Fruit fly (Drosophila melanogaster): ENCODE measurements around the gene CG7601.

The CG7601 gene

dm6 chr3R:29761569-29761968 lies 25.0 kb upstream of the CG7601 start:
- no peak for TF ChIP-seq psq (GFP tag; optimal IDR thresholded peaks at IDR 0.05)
- TF ChIP-seq br (GFP tag; optimal IDR thresholded peaks at IDR 0.05), result no peak
- TF ChIP-seq Rel (GFP tag; optimal IDR thresholded peaks at IDR 0.05), result no peak
- TF ChIP-seq Rel (tag; optimal IDR thresholded peaks at IDR 0.05), result peak; percentile 49
- TF ChIP-seq lola (GFP tag; optimal IDR thresholded peaks at IDR 0.05), result no peak

DNA sequence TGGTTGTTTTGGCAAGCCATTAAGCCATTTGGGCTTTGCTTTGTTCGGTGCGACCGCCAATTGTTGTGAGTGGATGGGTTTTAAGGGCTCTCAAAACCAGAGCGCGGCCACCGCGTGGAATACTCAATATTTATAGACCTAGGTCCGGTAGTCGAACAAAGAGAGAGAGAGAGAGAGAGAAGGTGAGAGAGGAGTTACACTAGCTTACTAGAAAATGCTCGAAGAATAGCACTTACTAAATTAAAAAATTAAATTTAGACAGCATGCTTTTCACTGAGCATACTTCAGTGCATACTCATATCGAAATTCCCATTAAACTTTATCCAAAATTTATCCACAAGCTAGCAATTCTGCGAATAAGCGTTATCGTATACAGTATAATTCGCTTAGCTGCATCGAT lies 23.5 kb upstream of the CG7601 start:
- no peak for TF ChIP-seq dsf (GFP tag; optimal IDR thresholded peaks at IDR 0.05; ENCODE audit: borderline replicate concordance)
- no peak for TF ChIP-seq jim (GFP tag; optimal IDR thresholded peaks at IDR 0.05)
- TF ChIP-seq Hr78 (GFP tag; optimal IDR thresholded peaks at IDR 0.05), result no peak

DNA sequence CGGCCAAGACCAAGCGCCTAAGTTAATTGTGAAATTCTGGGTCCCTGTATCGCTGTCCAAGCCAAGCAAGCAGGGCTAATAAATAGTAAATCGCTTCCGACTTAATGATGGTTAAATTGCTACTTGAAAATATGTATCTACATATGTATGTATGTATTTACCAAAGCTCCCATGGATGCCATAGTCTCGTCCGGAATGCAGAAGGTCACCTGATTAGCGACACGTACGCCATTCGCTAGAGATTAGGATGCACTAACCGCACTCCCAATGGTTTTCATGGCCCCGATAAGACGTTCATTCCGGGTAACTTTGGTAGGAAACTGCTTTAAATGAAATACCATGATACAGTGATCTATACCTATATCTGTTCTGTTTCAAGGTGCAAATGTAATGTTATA lies 22.2 kb upstream of the CG7601 start:
- TF ChIP-seq Dfd (GFP tag; optimal IDR thresholded peaks at IDR 0.05), result no peak
- TF ChIP-seq tai (GFP tag; optimal IDR thresholded peaks at IDR 0.05), result no peak
- TF ChIP-seq woc (GFP tag; optimal IDR thresholded peaks at IDR 0.05), result no peak
- TF ChIP-seq HLH106 (tag; optimal IDR thresholded peaks at IDR 0.05), result no peak
- TF ChIP-seq Myc (optimal IDR thresholded peaks at IDR 0.05), result no peak
- no peak for TF ChIP-seq h (GFP tag; optimal IDR thresholded peaks at IDR 0.05)
- no peak for TF ChIP-seq ey (GFP tag; optimal IDR thresholded peaks at IDR 0.05)
- no peak for TF ChIP-seq br (GFP tag; optimal IDR thresholded peaks at IDR 0.05)
- no peak for TF ChIP-seq Hnf4 (GFP tag; optimal IDR thresholded peaks at IDR 0.05)
- no peak for TF ChIP-seq Jra (GFP tag; optimal IDR thresholded peaks at IDR 0.05)
- no peak for TF ChIP-seq CG9705 (GFP tag; optimal IDR thresholded peaks at IDR 0.05)
- TF ChIP-seq Sp1 (GFP tag; optimal IDR thresholded peaks at IDR 0.05), result no peak
- no peak for TF ChIP-seq GATAd (GFP tag; optimal IDR thresholded peaks at IDR 0.05)
- no peak for TF ChIP-seq foxo (GFP tag; optimal IDR thresholded peaks at IDR 0.05)
- TF ChIP-seq Rel (GFP tag; optimal IDR thresholded peaks at IDR 0.05), result no peak
- TF ChIP-seq Rel (tag; optimal IDR thresholded peaks at IDR 0.05), result no peak
- TF ChIP-seq usp (GFP tag; optimal IDR thresholded peaks at IDR 0.05), result no peak
- no peak for TF ChIP-seq pan (optimal IDR thresholded peaks at IDR 0.05)
- no peak for TF ChIP-seq brk (GFP tag; optimal IDR thresholded peaks at IDR 0.05)
- TF ChIP-seq Dif (GFP tag; optimal IDR thresholded peaks at IDR 0.05; ENCODE audit: partially characterized antibody), result no peak

DNA sequence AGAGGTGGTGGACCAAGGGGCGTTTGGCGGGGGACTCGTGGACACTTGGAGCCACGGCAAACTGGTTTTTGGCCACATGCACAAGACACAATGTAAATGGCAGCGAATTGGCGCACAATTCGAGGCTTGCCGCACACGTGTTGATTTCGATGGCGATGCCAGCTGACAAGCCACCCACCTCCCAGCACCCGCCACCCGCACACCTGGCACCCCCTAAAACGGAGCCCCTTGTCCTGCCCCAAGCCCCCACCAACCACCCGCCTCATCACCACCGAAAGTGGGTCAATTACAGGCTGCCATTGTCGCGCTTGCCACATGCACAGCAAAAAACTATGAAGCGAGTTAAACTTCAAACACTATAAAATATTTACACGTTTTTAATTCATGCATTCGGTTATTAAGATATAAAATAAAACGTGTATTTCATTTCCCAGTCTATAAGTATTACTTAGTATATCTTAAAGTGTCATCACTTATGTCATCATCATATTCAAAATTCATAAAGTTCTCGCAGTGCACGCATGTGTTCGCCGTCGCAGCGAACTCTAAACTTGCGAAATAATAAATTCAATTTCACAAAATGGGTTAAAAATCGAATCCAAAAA lies 21.7 kb upstream of the CG7601 start:
- no peak for TF ChIP-seq usp (GFP tag; optimal IDR thresholded peaks at IDR 0.05)
- peak in 1 of 2 experiments; percentile 27 for TF ChIP-seq foxo (GFP tag; optimal IDR thresholded peaks at IDR 0.05)
- no peak for TF ChIP-seq Hnf4 (GFP tag; optimal IDR thresholded peaks at IDR 0.05)
- peak; percentile 34 for TF ChIP-seq fru (GFP tag; optimal IDR thresholded peaks at IDR 0.05)
- TF ChIP-seq rgr (GFP tag; optimal IDR thresholded peaks at IDR 0.05), result peak; percentile 22
- peak; percentile 71 for TF ChIP-seq Dfd (GFP tag; optimal IDR thresholded peaks at IDR 0.05)

dm6 chr3R:29757681-29758080 lies 21.1 kb upstream of the CG7601 start:
- TF ChIP-seq fru (GFP tag; optimal IDR thresholded peaks at IDR 0.05) (no peak), Mio (GFP tag; optimal IDR thresholded peaks at IDR 0.05) (no peak), woc (GFP tag; optimal IDR thresholded peaks at IDR 0.05) (peak; percentile 17), Dfd (GFP tag; optimal IDR thresholded peaks at IDR 0.05) (no peak), foxo (GFP tag; optimal IDR thresholded peaks at IDR 0.05) (peak in 1 of 2 experiments; percentile 3), pan (optimal IDR thresholded peaks at IDR 0.05) (no peak), ey (GFP tag; optimal IDR thresholded peaks at IDR 0.05) (no peak), CG32264 (GFP tag; optimal IDR thresholded peaks at IDR 0.05) (no peak), Myc (optimal IDR thresholded peaks at IDR 0.05) (peak; percentile 1), lola (GFP tag; optimal IDR thresholded peaks at IDR 0.05) (no peak), psq (GFP tag; optimal IDR thresholded peaks at IDR 0.05) (no peak)

DNA sequence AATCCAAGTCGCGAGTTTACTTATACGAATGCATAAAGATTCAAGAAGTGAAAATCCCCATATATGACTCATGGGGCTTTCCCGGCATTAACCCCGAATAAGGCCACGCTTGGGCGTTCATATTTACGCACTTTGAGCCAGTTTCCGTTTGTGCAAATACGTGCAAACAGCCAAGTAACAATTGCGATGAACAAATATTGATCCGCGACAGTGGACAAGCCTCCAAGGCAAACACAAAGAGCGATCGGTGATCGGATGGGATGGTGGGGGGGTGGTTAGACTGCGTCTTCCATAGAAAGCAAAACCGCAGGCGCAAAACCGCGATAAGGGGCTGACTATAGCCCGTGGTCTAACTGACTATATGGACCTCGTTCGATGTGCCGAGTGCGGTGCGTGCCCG lies 20.7 kb upstream of the CG7601 start:
- no peak for TF ChIP-seq GATAd (GFP tag; optimal IDR thresholded peaks at IDR 0.05)
- no peak for TF ChIP-seq Dif (GFP tag; optimal IDR thresholded peaks at IDR 0.05; ENCODE audit: partially characterized antibody)
- TF ChIP-seq brk (GFP tag; optimal IDR thresholded peaks at IDR 0.05), result no peak
- TF ChIP-seq h (GFP tag; optimal IDR thresholded peaks at IDR 0.05), result no peak
- TF ChIP-seq Rel (GFP tag; optimal IDR thresholded peaks at IDR 0.05), result no peak
- peak; percentile 63 for TF ChIP-seq Rel (tag; optimal IDR thresholded peaks at IDR 0.05)
- no peak for TF ChIP-seq Jra (GFP tag; optimal IDR thresholded peaks at IDR 0.05)
- no peak for TF ChIP-seq Hr83 (GFP tag; optimal IDR thresholded peaks at IDR 0.05; ENCODE audit: poor library complexity, severe bottlenecking)
- no peak for TF ChIP-seq Vsx2 (GFP tag; optimal IDR thresholded peaks at IDR 0.05; ENCODE audit: partially characterized antibody)
- TF ChIP-seq woc (GFP tag; optimal IDR thresholded peaks at IDR 0.05), result no peak
- TF ChIP-seq rgr (GFP tag; optimal IDR thresholded peaks at IDR 0.05), result peak; percentile 15
- TF ChIP-seq HLH106 (tag; optimal IDR thresholded peaks at IDR 0.05), result no peak
- TF ChIP-seq psq (GFP tag; optimal IDR thresholded peaks at IDR 0.05), result no peak
- no peak for TF ChIP-seq Hr78 (GFP tag; optimal IDR thresholded peaks at IDR 0.05)
- TF ChIP-seq lola (GFP tag; optimal IDR thresholded peaks at IDR 0.05), result no peak

Measured in whole organism, wandering third instar larva.